Fruit fly (Drosophila melanogaster) whole organism, embryonic: ENCODE data around the gene CG7406.

Experiments used
- CG1603 ChIP-seq: fragments of 200-800 bp; sonication (Bioruptor generic); optimal IDR thresholded peaks from 2 replicates; lab custom pipeline; 2019; ENCODE audit warnings: missing biosample characterization, mild to moderate bottlenecking, missing genetic modification characterization, moderate library complexity
- CG17802 ChIP-seq: fragments of 200-800 bp; sonication (Bioruptor generic); optimal IDR thresholded peaks from 2 replicates; lab custom pipeline; 2018; ENCODE audit warnings: missing biosample characterization, mild to moderate bottlenecking, missing genetic modification characterization, moderate library complexity
- CG6791 ChIP-seq: fragments of 200-800 bp; sonication (Bioruptor generic); IDR thresholded peaks from 3 replicates; pipeline ENCODE4 v1.3.6; 2022; ENCODE audit warnings: missing biosample characterization, missing genetic modification characterization; ENCODE audit not compliant: partially characterized antibody
- CG8290 ChIP-seq, 3 experiments: fragments of 200-800 bp; sonication (Bioruptor generic); optimal IDR thresholded peaks; 2 replicates each; lab custom pipeline; 2016 to 2019; ENCODE audit warnings: missing biosample characterization in 3 of 3, missing genetic modification characterization in 3 of 3, mild to moderate bottlenecking in 2 of 3, moderate library complexity in 1 of 3
- CG8478 ChIP-seq: fragments of >200 bp; optimal IDR thresholded peaks from 2 replicates; lab custom pipeline; 2018
- Dbx ChIP-seq: fragments of 200-800 bp; sonication (Bioruptor generic); IDR thresholded peaks from 3 replicates; pipeline ENCODE4 v1.3.6; 2022; ENCODE audit warnings: missing biosample characterization, missing genetic modification characterization
- Gug ChIP-seq: fragments of 200-800 bp; sonication (Bioruptor generic); IDR thresholded peaks from 4 replicates; pipeline ENCODE4 v1.3.6; 2022; ENCODE audit warnings: missing biosample characterization, missing genetic modification characterization
- Hey ChIP-seq: fragments of 200-800 bp; sonication (Bioruptor generic); optimal IDR thresholded peaks from 3 replicates; lab custom pipeline; 2018; ENCODE audit warnings: missing biosample characterization, mild to moderate bottlenecking, missing genetic modification characterization
- NFAT ChIP-seq: fragments of 200-800 bp; sonication (Bioruptor generic); IDR thresholded peaks from 2 replicates; pipeline ENCODE4 v1.3.6; 2022; ENCODE audit warnings: missing biosample characterization, missing genetic modification characterization
- Oli ChIP-seq: fragments of 200-800 bp; sonication (Bioruptor generic); optimal IDR thresholded peaks from 2 replicates; lab custom pipeline; 2018; ENCODE audit warnings: missing biosample characterization, mild to moderate bottlenecking, missing genetic modification characterization, moderate library complexity
- TFAM ChIP-seq: fragments of 200-800 bp; sonication (Bioruptor generic); optimal IDR thresholded peaks from 2 replicates; lab custom pipeline; 2017; ENCODE audit warnings: missing biosample characterization, missing genetic modification characterization, inconsistent platforms
- Trl ChIP-seq, 3 experiments: fragments of >200 bp in 2 of 3; fragments of 200-800 bp in 1 of 3; sonication (Bioruptor generic) in 1 of 3; optimal IDR thresholded peaks; 2 replicates in 1 of 3; 3 replicates in 2 of 3; lab custom pipeline; 2016 to 2017; ENCODE audit warnings: missing biosample characterization in 1 of 3, missing genetic modification characterization in 1 of 3
- Xrp1 ChIP-seq: fragments of 200-800 bp; sonication (Bioruptor generic); IDR thresholded peaks from 2 replicates; pipeline ENCODE4 v1.3.6; 2022; ENCODE audit warnings: missing biosample characterization, missing genetic modification characterization
- chn ChIP-seq: fragments of 200-800 bp; sonication (Bioruptor generic); optimal IDR thresholded peaks from 2 replicates; lab custom pipeline; 2016; ENCODE audit warnings: missing biosample characterization, missing genetic modification characterization
- en ChIP-seq: fragments of 200-800 bp; sonication (Bioruptor generic); optimal IDR thresholded peaks from 2 replicates; lab custom pipeline; 2016; ENCODE audit warnings: missing biosample characterization, missing genetic modification characterization
- exex ChIP-seq: fragments of 200-800 bp; sonication (Bioruptor generic); optimal IDR thresholded peaks from 4 replicates; lab custom pipeline; 2018; ENCODE audit warnings: missing biosample characterization, mild to moderate bottlenecking, missing genetic modification characterization, moderate library complexity
- gem ChIP-seq: fragments of 200-800 bp; sonication (Bioruptor generic); optimal IDR thresholded peaks from 2 replicates; lab custom pipeline; 2019; ENCODE audit warnings: missing biosample characterization, mild to moderate bottlenecking, missing genetic modification characterization, moderate library complexity
- gfzf ChIP-seq: fragments of 200-800 bp; sonication (Bioruptor generic); optimal IDR thresholded peaks from 2 replicates; lab custom pipeline; 2016; ENCODE audit warnings: missing biosample characterization, mild to moderate bottlenecking, missing genetic modification characterization, moderate library complexity
- ham ChIP-seq: fragments of 200-800 bp; sonication (Bioruptor generic); IDR thresholded peaks from 2 replicates; pipeline ENCODE4 v1.3.6; 2022; ENCODE audit warnings: missing biosample characterization, missing genetic modification characterization
- jing ChIP-seq: fragments of 200-800 bp; sonication (Bioruptor generic); optimal IDR thresholded peaks from 2 replicates; lab custom pipeline; 2018; ENCODE audit warnings: missing biosample characterization, mild to moderate bottlenecking, missing genetic modification characterization
- pho ChIP-seq: fragments of 200-800 bp; sonication (Bioruptor generic); optimal IDR thresholded peaks from 2 replicates; lab custom pipeline; 2016; ENCODE audit warnings: missing biosample characterization, missing genetic modification characterization
- prd ChIP-seq, 3 experiments: fragments of >200 bp in 2 of 3; fragments of 200-800 bp in 1 of 3; sonication (Bioruptor generic) in 1 of 3; optimal IDR thresholded peaks in 2 of 3; IDR thresholded peaks in 1 of 3; 2 replicates in 2 of 3; 3 replicates in 1 of 3; pipeline versions ENCODE4 v1.3.6 to Lab custom; 2017 to 2022; ENCODE audit warnings: missing biosample characterization in 1 of 3, missing genetic modification characterization in 1 of 3
- sc ChIP-seq, 3 experiments: fragments of >200 bp in 2 of 3; fragments of 200-800 bp in 1 of 3; sonication (Bioruptor generic) in 1 of 3; optimal IDR thresholded peaks; 2 replicates in 2 of 3; 3 replicates in 1 of 3; lab custom pipeline; 2017; ENCODE audit warnings: mild to moderate bottlenecking in 1 of 3, missing biosample characterization in 1 of 3, missing genetic modification characterization in 1 of 3, missing genetic modification reagents in 1 of 3
- sens ChIP-seq: fragments of 200-800 bp; sonication (Bioruptor generic); peaks from one replicate; lab custom pipeline; 2016; ENCODE audit warnings: missing biosample characterization, missing genetic modification characterization

CG7406 gene

dm6 chrX:19120367-19120766 is 42.8 kb downstream of the CG7406 start (continued):
- TF ChIP-seq CG6791 (GFP tag; lab: Robert Waterston, UW) (no peak), CG1603 (tag; lab: Kevin White, UChicago) (peak; percentile 37), CG8478 (lab: Kevin White, UChicago) (no peak), CG8290 (GFP tag; optimal IDR thresholded peaks at IDR 0.05; lab: Kevin White, UChicago) (no peak), CG8290 (tag; optimal IDR thresholded peaks at IDR 0.05; lab: Kevin White, UChicago) (no peak), Oli (tag; lab: Kevin White, UChicago) (no peak), gem (tag; lab: Kevin White, UChicago) (peak; percentile 10), sens (GFP tag; lab: Kevin White, UChicago) (peak; percentile 59), en (GFP tag; lab: Kevin White, UChicago) (no peak), TFAM (GFP tag; lab: Kevin White, UChicago) (no peak), gfzf (GFP tag; lab: Kevin White, UChicago) (no peak), prd (optimal IDR thresholded peaks at IDR 0.05; lab: Kevin White, UChicago) (no peak), prd (GFP tag; IDR thresholded peaks at IDR 0.05; lab: Robert Waterston, UW) (0 out of 3 replicates have a peak, but pooled peaks have one; percentile 47)

dm6 chrX:19124288-19124687 is 46.8 kb downstream of the CG7406 start, which contains the start of gene CG15882:
CG15882 (minus strand) TSS chrX:19124388.
- TF ChIP-seq Hey (tag; lab: Kevin White, UChicago) (no peak), NFAT (no peak), jing (GFP tag; lab: Kevin White, UChicago) (no peak), Gug (GFP tag; lab: Robert Waterston, UW) (no peak), sc (optimal IDR thresholded peaks at IDR 0.05; lab: Kevin White, UChicago) (no peak), sc (GFP tag; optimal IDR thresholded peaks at IDR 0.05; lab: Kevin White, UChicago) (no peak), pho (no peak), Xrp1 (GFP tag; lab: Robert Waterston, UW) (no peak), chn (GFP tag; lab: Kevin White, UChicago) (no peak), ham (GFP tag; lab: Robert Waterston, UW) (no peak)

- TF ChIP-seq CG17802 (tag; lab: Kevin White, UChicago) (peak; percentile 42), exex (tag; lab: Kevin White, UChicago) (peak; percentile 31), Dbx (no peak), Trl (optimal IDR thresholded peaks at IDR 0.05; lab: Kevin White, UChicago) (peak in 1 of 2 experiments; percentile 22), Trl (GFP tag; optimal IDR thresholded peaks at IDR 0.05; lab: Kevin White, UChicago) (no peak)
Measured at dm6 chrX:19127216-19127615, 49.7 kb downstream of the CG7406 start, which contains the start of gene tgy. tgy (minus strand) TSS chrX:19127316.
